Worm (Caenorhabditis elegans): ENCODE results near the gene srt-5.

DNA sequence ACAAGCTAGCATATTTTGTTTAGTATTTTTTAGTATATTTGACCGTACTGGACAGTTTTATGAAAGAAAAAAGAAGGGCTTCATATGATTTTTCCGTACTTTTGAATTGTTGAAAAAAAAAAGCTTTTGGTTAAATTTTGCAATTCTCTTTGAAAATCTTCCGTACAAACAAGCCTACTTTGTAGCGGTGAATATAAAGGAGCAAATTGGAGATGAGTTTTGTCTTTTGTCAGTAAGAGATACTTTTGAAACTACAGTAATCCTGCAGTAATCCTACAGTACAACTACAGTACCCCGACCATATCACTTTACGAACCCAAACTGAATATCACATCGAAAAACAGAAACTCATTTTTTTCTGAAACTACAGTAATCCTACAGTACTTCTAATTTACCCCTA lies 41.7 kb upstream of the srt-5 start:
- no peak for TF ChIP-seq tab-1 (GFP tag; IDR thresholded peaks at IDR 0.05)
- no peak for TF ChIP-seq flt-1 (GFP tag; IDR thresholded peaks at IDR 0.05)
- no peak for TF ChIP-seq ref-1 (GFP tag; conservative IDR thresholded peaks at IDR 0.05)
- TF ChIP-seq med-1 (GFP tag; optimal IDR thresholded peaks at IDR 0.05; ENCODE audit: insufficient read depth), result no peak
- no peak for TF ChIP-seq klf-2 (GFP tag; conservative IDR thresholded peaks at IDR 0.05)
- TF ChIP-seq ztf-23 (GFP tag; IDR thresholded peaks at IDR 0.05), result no peak
- no peak for TF ChIP-seq cog-1 (tag; optimal IDR thresholded peaks at IDR 0.05)
- TF ChIP-seq T22C8.4 (GFP tag; IDR thresholded peaks at IDR 0.05), result no peak
